Fruit fly (Drosophila melanogaster) whole organism, embryonic: Measurements from ENCODE around the gene eIF1.

ENCODE experiments used
- CG6813 ChIP-seq: fragments of 200-800 bp; sonication (Bioruptor generic); optimal IDR thresholded peaks from 2 replicates; lab custom pipeline; 2017; ENCODE audit warnings: missing biosample characterization, missing genetic modification characterization, mild to moderate bottlenecking, moderate library complexity, missing genetic modification reagents
- CrebB ChIP-seq: fragments of 200-800 bp; sonication (Bioruptor generic); optimal IDR thresholded peaks from 3 replicates; lab custom pipeline; 2018; ENCODE audit warnings: missing biosample characterization, mild to moderate bottlenecking, missing genetic modification characterization
- NC2α ChIP-seq: fragments of 200-800 bp; sonication (Bioruptor generic); optimal IDR thresholded peaks from 2 replicates; lab custom pipeline; 2016; ENCODE audit warnings: missing biosample characterization, missing genetic modification characterization
- cato ChIP-seq: fragments of 200-800 bp; sonication (Bioruptor generic); optimal IDR thresholded peaks from 2 replicates; lab custom pipeline; 2016; ENCODE audit warnings: missing biosample characterization, missing genetic modification characterization, borderline replicate concordance
- dan ChIP-seq: fragments of 200-800 bp; sonication (Bioruptor generic); IDR thresholded peaks from 2 replicates; pipeline ENCODE4 v1.3.6; 2022; ENCODE audit warnings: missing biosample characterization, missing genetic modification characterization
- gfzf ChIP-seq: fragments of 200-800 bp; sonication (Bioruptor generic); optimal IDR thresholded peaks from 2 replicates; lab custom pipeline; 2016; ENCODE audit warnings: missing biosample characterization, mild to moderate bottlenecking, missing genetic modification characterization, moderate library complexity
- ttk ChIP-seq: fragments of 200-800 bp; sonication (Bioruptor generic); IDR thresholded peaks from 2 replicates; pipeline ENCODE4 v2.1.2; 2022; ENCODE audit warnings: missing biosample characterization, missing genetic modification characterization

DNA sequence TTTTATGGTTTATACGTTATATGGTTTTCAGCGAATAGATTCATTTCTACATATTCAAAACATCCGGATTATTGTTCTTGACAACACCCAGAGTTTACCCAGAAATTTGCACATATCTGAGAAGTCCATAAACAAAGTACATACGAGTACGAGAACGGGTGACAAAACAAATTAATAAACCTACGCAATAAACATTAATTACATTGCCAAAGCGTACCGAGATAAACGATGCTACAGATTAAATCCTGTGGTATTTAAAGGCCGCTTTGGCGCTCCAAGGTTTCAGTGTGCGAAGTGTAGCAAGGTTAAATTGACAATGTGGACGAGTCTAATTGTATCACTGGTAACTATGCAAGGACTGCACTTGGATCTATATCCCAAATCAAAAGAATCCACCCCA lies 35.9 kb upstream of the eIF1 start, which contains the start of gene CG14957:
- TF ChIP-seq ttk (GFP tag; lab: Robert Waterston, UW) = no peak
- TF ChIP-seq cato (GFP tag; lab: Kevin White, UChicago) = no peak
- no peak for TF ChIP-seq NC2α (GFP tag; lab: Kevin White, UChicago)
- TF ChIP-seq dan = no peak
- TF ChIP-seq gfzf (GFP tag; lab: Kevin White, UChicago) = no peak
- no peak for TF ChIP-seq CG6813 (GFP tag; lab: Kevin White, UChicago)
- no peak for TF ChIP-seq CrebB
